Worm (Caenorhabditis elegans): ENCODE measurements around the gene ZC404.16.

The ZC404.16 gene

ce11 chrV:6762361-6762760, 11.3 kb downstream of the ZC404.16 start, which contains the start of gene T25F10.4:
Gene T25F10.4, minus strand, starts transcription at chrV:6762461.
- TF ChIP-seq ztf-4 (tag; optimal IDR thresholded peaks at IDR 0.05), result no peak
- no peak for TF ChIP-seq unc-39 (tag; optimal IDR thresholded peaks at IDR 0.05)
- no peak for TF ChIP-seq nhr-12 (tag; optimal IDR thresholded peaks at IDR 0.05)
- no peak for TF ChIP-seq nhr-10 (tag; optimal IDR thresholded peaks at IDR 0.05)

DNA sequence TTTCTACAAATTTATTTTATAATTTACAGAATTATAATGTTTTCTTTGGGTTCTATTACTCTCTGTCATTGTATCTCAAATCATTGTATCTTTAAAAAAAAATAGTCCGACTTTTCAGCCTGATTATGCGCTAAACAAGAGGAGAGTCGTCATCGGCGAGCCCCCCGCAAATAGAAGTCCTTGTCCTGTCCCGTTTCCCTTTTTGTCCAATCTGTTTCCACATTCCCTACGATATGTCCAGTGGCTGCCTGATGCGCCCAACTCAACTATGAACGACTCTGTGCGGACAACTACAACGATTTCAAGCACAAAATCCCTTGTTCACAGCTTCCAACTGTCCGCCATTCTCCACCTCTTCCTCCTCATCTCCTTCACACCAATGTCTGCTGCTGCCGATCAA, 15.6 kb downstream of the ZC404.16 start, which contains the start of gene dbl-1:
Gene dbl-1, plus strand, starts transcription at position 119 of the 400 bp plus-strand sequence.
- no peak for TF ChIP-seq nhr-6 (tag; optimal IDR thresholded peaks at IDR 0.05)
- TF ChIP-seq skn-1 (tag; optimal IDR thresholded peaks at IDR 0.05), result no peak
- no peak for TF ChIP-seq Y55F3AM.14 (GFP tag; optimal IDR thresholded peaks at IDR 0.05)
- no peak for TF ChIP-seq unc-55 (GFP tag; optimal IDR thresholded peaks at IDR 0.05)
- no peak for TF ChIP-seq nhr-77 (tag; optimal IDR thresholded peaks at IDR 0.05)
- no peak for TF ChIP-seq sma-9 (GFP tag; optimal IDR thresholded peaks at IDR 0.05)
- no peak for TF ChIP-seq sma-9 (tag; optimal IDR thresholded peaks at IDR 0.05)
- no peak for TF ChIP-seq sma-3 (GFP tag; optimal IDR thresholded peaks at IDR 0.05)
- TF ChIP-seq lin-39 (tag; optimal IDR thresholded peaks at IDR 0.05), result no peak
- TF ChIP-seq elt-3 (tag; optimal IDR thresholded peaks at IDR 0.05), result no peak
- TF ChIP-seq R02D3.7 (tag; optimal IDR thresholded peaks at IDR 0.05), result no peak
- TF ChIP-seq mab-5 (tag; optimal IDR thresholded peaks at IDR 0.05), result no peak
- no peak for TF ChIP-seq unc-39 (tag; optimal IDR thresholded peaks at IDR 0.05)
- TF ChIP-seq nhr-12 (tag; optimal IDR thresholded peaks at IDR 0.05), result no peak
- no peak for TF ChIP-seq F13H6.1 (tag; optimal IDR thresholded peaks at IDR 0.05)
- TF ChIP-seq sem-4 (tag; optimal IDR thresholded peaks at IDR 0.05), result no peak
- no peak for TF ChIP-seq nhr-25 (tag; optimal IDR thresholded peaks at IDR 0.05)
- TF ChIP-seq nhr-237 (tag; optimal IDR thresholded peaks at IDR 0.05), result no peak
- TF ChIP-seq peb-1 (tag; optimal IDR thresholded peaks at IDR 0.05), result no peak
- TF ChIP-seq alr-1 (tag; optimal IDR thresholded peaks at IDR 0.05), result no peak

DNA sequence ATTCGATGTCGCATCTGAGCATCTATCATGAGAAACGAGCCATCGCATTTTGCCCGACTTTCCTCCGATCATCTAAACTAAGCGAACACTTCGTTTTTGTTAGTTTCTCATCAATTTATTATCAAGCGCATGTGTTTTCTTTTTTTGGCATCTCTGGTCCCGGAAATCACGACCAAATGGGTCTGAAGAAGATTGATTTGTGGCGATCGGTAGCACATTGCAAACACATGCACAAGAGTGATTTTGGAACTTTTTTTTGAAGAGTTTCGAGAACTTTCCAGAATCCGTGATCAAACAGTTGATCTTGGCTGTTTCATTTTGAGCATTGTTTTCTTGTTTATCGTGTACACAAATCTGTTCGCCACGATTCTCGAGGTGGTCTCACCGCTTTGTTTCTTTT, 20.4 kb downstream of the ZC404.16 start:
- TF ChIP-seq egl-27 (tag; optimal IDR thresholded peaks at IDR 0.05) (no peak), sma-3 (GFP tag; optimal IDR thresholded peaks at IDR 0.05) (no peak), unc-62 (GFP tag; optimal IDR thresholded peaks at IDR 0.05) (no peak), R02D3.7 (tag; optimal IDR thresholded peaks at IDR 0.05) (no peak), C34F6.9 (tag; optimal IDR thresholded peaks at IDR 0.05) (no peak)

DNA sequence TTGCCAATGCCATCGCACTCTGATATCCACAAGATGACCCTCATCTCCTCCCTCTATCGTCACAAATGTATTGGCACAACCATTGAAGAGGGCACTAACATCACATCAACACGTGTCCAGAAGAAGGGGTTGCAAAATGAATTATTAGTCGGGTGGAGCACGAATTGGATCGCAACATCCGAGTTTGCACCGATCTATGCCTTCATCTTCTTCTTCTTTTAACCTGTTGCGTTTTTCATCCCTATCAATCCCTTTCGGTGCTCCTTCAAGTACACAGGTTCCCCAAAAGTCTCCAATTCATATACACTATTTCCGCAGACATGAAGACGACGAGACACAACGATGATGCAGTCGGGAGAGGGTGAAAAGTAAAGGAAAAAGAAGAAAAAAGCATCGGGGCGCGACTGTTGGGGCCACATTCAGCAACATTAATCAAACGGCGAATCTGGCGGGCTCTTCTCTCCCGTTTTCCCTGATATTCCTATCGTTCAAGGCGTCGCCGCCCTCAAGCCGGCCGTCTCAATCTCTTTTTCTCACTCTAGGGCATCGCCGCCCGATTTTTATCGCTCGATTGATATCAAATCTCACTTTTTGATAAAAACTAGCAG, 22.0 kb downstream of the ZC404.16 start:
- no peak for TF ChIP-seq ztf-4 (tag; optimal IDR thresholded peaks at IDR 0.05)
- TF ChIP-seq unc-62 (GFP tag; optimal IDR thresholded peaks at IDR 0.05), result no peak
- TF ChIP-seq mab-5 (tag; optimal IDR thresholded peaks at IDR 0.05), result peak; percentile 34
- peak; percentile 46 for TF ChIP-seq F13H6.1 (tag; optimal IDR thresholded peaks at IDR 0.05)
- TF ChIP-seq mdl-1 (tag; optimal IDR thresholded peaks at IDR 0.05), result no peak
- no peak for TF ChIP-seq lin-39 (tag; optimal IDR thresholded peaks at IDR 0.05)
- no peak for TF ChIP-seq unc-39 (tag; optimal IDR thresholded peaks at IDR 0.05)
- no peak for TF ChIP-seq ztf-1 (GFP tag; conservative IDR thresholded peaks at IDR 0.05)
- TF ChIP-seq skn-1 (tag; optimal IDR thresholded peaks at IDR 0.05), result no peak
- TF ChIP-seq Y55F3AM.14 (GFP tag; optimal IDR thresholded peaks at IDR 0.05), result no peak
- TF ChIP-seq nhr-23 (tag; optimal IDR thresholded peaks at IDR 0.05), result no peak
- no peak for TF ChIP-seq nhr-77 (tag; optimal IDR thresholded peaks at IDR 0.05)
- TF ChIP-seq lsy-2 (tag; optimal IDR thresholded peaks at IDR 0.05), result no peak
- TF ChIP-seq gmeb-1 (tag; optimal IDR thresholded peaks at IDR 0.05), result no peak
- no peak for TF ChIP-seq aly-2 (tag; optimal IDR thresholded peaks at IDR 0.05)
- no peak for TF ChIP-seq zag-1 (tag; optimal IDR thresholded peaks at IDR 0.05)
- no peak for TF ChIP-seq ama-1 (optimal IDR thresholded peaks at IDR 0.05)
- TF ChIP-seq C34F6.9 (tag; optimal IDR thresholded peaks at IDR 0.05), result no peak
- no peak for TF ChIP-seq mbf-1 (tag; optimal IDR thresholded peaks at IDR 0.05)
- TF ChIP-seq nhr-129 (tag; optimal IDR thresholded peaks at IDR 0.05), result peak; percentile 34
- no peak for TF ChIP-seq alr-1 (tag; optimal IDR thresholded peaks at IDR 0.05)
- no peak for TF ChIP-seq snpc-4 (tag; optimal IDR thresholded peaks at IDR 0.05)
- no peak for TF ChIP-seq nhr-12 (tag; optimal IDR thresholded peaks at IDR 0.05)
- no peak for TF ChIP-seq crh-2 (tag; optimal IDR thresholded peaks at IDR 0.05)
- TF ChIP-seq lin-13 (GFP tag; optimal IDR thresholded peaks at IDR 0.05), result no peak
- TF ChIP-seq lin-11 (tag; optimal IDR thresholded peaks at IDR 0.05), result no peak
- peak; percentile 52 for TF ChIP-seq sma-9 (GFP tag; optimal IDR thresholded peaks at IDR 0.05)
- TF ChIP-seq sma-9 (tag; optimal IDR thresholded peaks at IDR 0.05), result no peak
- TF ChIP-seq R02D3.7 (tag; optimal IDR thresholded peaks at IDR 0.05), result no peak
